Worm (Caenorhabditis elegans) whole organism, L2 larva: Measurements from ENCODE around the gene Y57G11C.38.

Source experiments
- C34F6.9 ChIP-seq: fragments of 150-350 bp; optimal IDR thresholded peaks from 2 replicates; lab custom pipeline; 2014; ENCODE audit warnings: missing biosample characterization, missing genetic modification characterization
- F13H6.1 ChIP-seq: sonication (generic microtip); optimal IDR thresholded peaks from 2 replicates; lab custom pipeline; 2016; ENCODE audit warnings: missing genetic modification characterization, missing compliant biosample characterization
- R02D3.7 ChIP-seq: fragments of 150-350 bp; optimal IDR thresholded peaks from 2 replicates; lab custom pipeline; 2014; ENCODE audit warnings: missing biosample characterization, missing genetic modification characterization
- Y55F3AM.14 ChIP-seq: fragments of 200-800 bp; sonication (Bioruptor generic); optimal IDR thresholded peaks from 2 replicates; lab custom pipeline; 2018; ENCODE audit warnings: mild to moderate bottlenecking, missing genetic modification characterization, missing compliant biosample characterization
- ZK546.5 ChIP-seq: sonication (generic microtip); optimal IDR thresholded peaks from 2 replicates; lab custom pipeline; 2017; ENCODE audit warnings: missing biosample characterization, missing genetic modification characterization
- alr-1 ChIP-seq: fragments of 150-350 bp; optimal IDR thresholded peaks from 2 replicates; lab custom pipeline; 2014; ENCODE audit warnings: missing biosample characterization, missing genetic modification characterization
- aly-2 ChIP-seq: fragments of 150-350 bp; optimal IDR thresholded peaks from 2 replicates; lab custom pipeline; 2014; ENCODE audit warnings: missing biosample characterization, missing genetic modification characterization
- ama-1 ChIP-seq: fragments of 150-350 bp; optimal IDR thresholded peaks from 2 replicates; lab custom pipeline; 2018; ENCODE audit warnings: inconsistent platforms
- blmp-1 ChIP-seq: sonication (generic microtip); optimal IDR thresholded peaks from 2 replicates; lab custom pipeline; 2017; ENCODE audit warnings: missing genetic modification characterization, mild to moderate bottlenecking, missing compliant biosample characterization, antibody characterized with exemption, moderate library complexity; ENCODE audit not compliant: insufficient read depth
- ceh-16 ChIP-seq: fragments of 150-350 bp; optimal IDR thresholded peaks from 2 replicates; lab custom pipeline; 2014; ENCODE audit warnings: missing biosample characterization, missing genetic modification characterization
- ceh-82 ChIP-seq: fragments of 150-350 bp; optimal IDR thresholded peaks from 2 replicates; lab custom pipeline; 2014; ENCODE audit warnings: missing biosample characterization, missing genetic modification characterization
- crh-2 ChIP-seq: sonication (generic microtip); optimal IDR thresholded peaks from 2 replicates; lab custom pipeline; 2017; ENCODE audit warnings: missing biosample characterization, missing genetic modification characterization
- dmd-4 ChIP-seq: sonication (generic microtip); optimal IDR thresholded peaks from 2 replicates; lab custom pipeline; 2017; ENCODE audit warnings: missing biosample characterization, missing genetic modification characterization
- egl-27 ChIP-seq: sonication (generic microtip); optimal IDR thresholded peaks from 3 replicates; lab custom pipeline; 2017; ENCODE audit warnings: missing biosample characterization, missing genetic modification reagents, missing genetic modification characterization
- elt-1 ChIP-seq: fragments of 150-350 bp; optimal IDR thresholded peaks from 2 replicates; lab custom pipeline; 2014; ENCODE audit warnings: missing biosample characterization, missing genetic modification characterization
- elt-3 ChIP-seq: sonication (generic microtip); optimal IDR thresholded peaks from 2 replicates; lab custom pipeline; 2017; ENCODE audit warnings: missing biosample characterization, missing genetic modification characterization
- fos-1 ChIP-seq: fragments of 150-350 bp; optimal IDR thresholded peaks from 2 replicates; lab custom pipeline; 2014; ENCODE audit warnings: missing biosample characterization, missing genetic modification characterization
- gmeb-1 ChIP-seq: fragments of 150-350 bp; optimal IDR thresholded peaks from 2 replicates; lab custom pipeline; 2014; ENCODE audit warnings: missing biosample characterization, missing genetic modification characterization
- lin-11 ChIP-seq: fragments of 150-350 bp; sonication (generic microtip); optimal IDR thresholded peaks from 2 replicates; lab custom pipeline; 2014; ENCODE audit warnings: missing biosample characterization, missing genetic modification characterization, inconsistent platforms, mixed read lengths
- lin-13 ChIP-seq: fragments of 150-350 bp; optimal IDR thresholded peaks from 2 replicates; lab custom pipeline; 2014; ENCODE audit warnings: missing biosample characterization, missing genetic modification reagents, missing genetic modification characterization
- lin-39 ChIP-seq: fragments of 150-350 bp; optimal IDR thresholded peaks from 2 replicates; lab custom pipeline; 2014; ENCODE audit warnings: missing biosample characterization, missing genetic modification reagents, missing genetic modification characterization
- lsy-2 ChIP-seq, 2 experiments: fragments of 150-350 bp in 1 of 2; sonication (generic microtip) in 1 of 2; optimal IDR thresholded peaks; 2 replicates each; lab custom pipeline; 2014 to 2017; ENCODE audit warnings: missing biosample characterization in 2 of 2, missing genetic modification characterization in 2 of 2
- mab-5 ChIP-seq: fragments of 150-350 bp; optimal IDR thresholded peaks from 2 replicates; lab custom pipeline; 2014; ENCODE audit warnings: missing biosample characterization, missing genetic modification characterization
- mbf-1 ChIP-seq: sonication (generic microtip); optimal IDR thresholded peaks from 2 replicates; lab custom pipeline; 2017; ENCODE audit warnings: missing biosample characterization, missing genetic modification characterization
- mdl-1 ChIP-seq, 2 experiments: fragments of 150-350 bp in 1 of 2; sonication (generic microtip) in 1 of 2; optimal IDR thresholded peaks; 2 replicates each; lab custom pipeline; 2017; ENCODE audit warnings: missing biosample characterization in 2 of 2, missing genetic modification characterization in 2 of 2
- nhr-10 ChIP-seq: sonication (generic microtip); optimal IDR thresholded peaks from 2 replicates; lab custom pipeline; 2017; ENCODE audit warnings: missing biosample characterization, missing genetic modification characterization
- nhr-11 ChIP-seq: fragments of 150-350 bp; optimal IDR thresholded peaks from 2 replicates; lab custom pipeline; 2014; ENCODE audit warnings: missing biosample characterization, missing genetic modification characterization
- nhr-12 ChIP-seq: fragments of 150-350 bp; optimal IDR thresholded peaks from 2 replicates; lab custom pipeline; 2014; ENCODE audit warnings: missing biosample characterization, missing genetic modification characterization
- nhr-129 ChIP-seq: fragments of 150-350 bp; optimal IDR thresholded peaks from 2 replicates; lab custom pipeline; 2014; ENCODE audit warnings: missing biosample characterization, missing genetic modification characterization
- nhr-21 ChIP-seq: fragments of 150-350 bp; optimal IDR thresholded peaks from 2 replicates; lab custom pipeline; 2014; ENCODE audit warnings: missing biosample characterization, missing genetic modification characterization
- nhr-23 ChIP-seq: fragments of 150-350 bp; optimal IDR thresholded peaks from 2 replicates; lab custom pipeline; 2014; ENCODE audit warnings: missing biosample characterization, missing genetic modification reagents, missing genetic modification characterization
- nhr-237 ChIP-seq: fragments of 150-350 bp; optimal IDR thresholded peaks from 2 replicates; lab custom pipeline; 2014; ENCODE audit warnings: missing biosample characterization, missing genetic modification characterization
- nhr-25 ChIP-seq: fragments of 150-350 bp; sonication (generic microtip); optimal IDR thresholded peaks from 3 replicates; lab custom pipeline; 2014; ENCODE audit warnings: missing biosample characterization, missing genetic modification characterization
- nhr-6 ChIP-seq: fragments of 150-350 bp; optimal IDR thresholded peaks from 2 replicates; lab custom pipeline; 2014; ENCODE audit warnings: missing biosample characterization, missing genetic modification characterization
- nhr-77 ChIP-seq: fragments of 150-350 bp; optimal IDR thresholded peaks from 2 replicates; lab custom pipeline; 2014; ENCODE audit warnings: missing biosample characterization, missing genetic modification characterization
- peb-1 ChIP-seq: fragments of 150-350 bp; optimal IDR thresholded peaks from 2 replicates; lab custom pipeline; 2014; ENCODE audit warnings: missing biosample characterization, missing genetic modification characterization
- sem-4 ChIP-seq: fragments of 150-350 bp; optimal IDR thresholded peaks from 2 replicates; lab custom pipeline; 2014; ENCODE audit warnings: missing biosample characterization, missing genetic modification reagents, missing genetic modification characterization
- skn-1 ChIP-seq: sonication (generic microtip); optimal IDR thresholded peaks from 2 replicates; lab custom pipeline; 2017; ENCODE audit warnings: missing biosample characterization, missing genetic modification characterization
- sma-3 ChIP-seq: sonication (generic microtip); optimal IDR thresholded peaks from 2 replicates; lab custom pipeline; 2016; ENCODE audit warnings: missing genetic modification reagents, missing genetic modification characterization, missing compliant biosample characterization
- sma-9 ChIP-seq, 2 experiments: fragments of 150-350 bp in 1 of 2; sonication (generic microtip) in 1 of 2; optimal IDR thresholded peaks; 2 replicates each; lab custom pipeline; 2014 to 2016; ENCODE audit warnings: missing genetic modification characterization in 2 of 2, mild to moderate bottlenecking in 1 of 2, missing biosample characterization in 1 of 2, missing compliant biosample characterization in 1 of 2, missing genetic modification reagents in 1 of 2, moderate library complexity in 1 of 2
- snpc-4 ChIP-seq: fragments of 150-350 bp; optimal IDR thresholded peaks from 2 replicates; lab custom pipeline; 2014; ENCODE audit warnings: missing biosample characterization, missing genetic modification characterization
- unc-39 ChIP-seq: fragments of 150-350 bp; optimal IDR thresholded peaks from 2 replicates; lab custom pipeline; 2014; ENCODE audit warnings: missing biosample characterization, missing genetic modification characterization
- unc-55 ChIP-seq: fragments of 150-350 bp; sonication (generic microtip); optimal IDR thresholded peaks from 3 replicates; lab custom pipeline; 2014; ENCODE audit warnings: missing biosample characterization, missing genetic modification reagents, missing genetic modification characterization
- unc-62 ChIP-seq: fragments of 150-350 bp; optimal IDR thresholded peaks from 2 replicates; lab custom pipeline; 2014; ENCODE audit warnings: missing biosample characterization, missing genetic modification reagents, missing genetic modification characterization
- zag-1 ChIP-seq: fragments of 150-350 bp; optimal IDR thresholded peaks from 2 replicates; lab custom pipeline; 2014; ENCODE audit warnings: missing biosample characterization, missing genetic modification characterization
- ztf-1 ChIP-seq: fragments of 200-800 bp; sonication (Bioruptor generic); conservative IDR thresholded peaks from 2 replicates; pipeline ENCODE4 v1.3.6; 2022; ENCODE audit warnings: missing genetic modification characterization, missing compliant biosample characterization
- ztf-11 ChIP-seq: sonication (generic microtip); optimal IDR thresholded peaks from 2 replicates; lab custom pipeline; 2017; ENCODE audit warnings: missing biosample characterization, missing genetic modification characterization
- ztf-4 ChIP-seq: fragments of 150-350 bp; optimal IDR thresholded peaks from 2 replicates; lab custom pipeline; 2014; ENCODE audit warnings: missing biosample characterization, missing genetic modification characterization

The Y57G11C.38 gene

DNA sequence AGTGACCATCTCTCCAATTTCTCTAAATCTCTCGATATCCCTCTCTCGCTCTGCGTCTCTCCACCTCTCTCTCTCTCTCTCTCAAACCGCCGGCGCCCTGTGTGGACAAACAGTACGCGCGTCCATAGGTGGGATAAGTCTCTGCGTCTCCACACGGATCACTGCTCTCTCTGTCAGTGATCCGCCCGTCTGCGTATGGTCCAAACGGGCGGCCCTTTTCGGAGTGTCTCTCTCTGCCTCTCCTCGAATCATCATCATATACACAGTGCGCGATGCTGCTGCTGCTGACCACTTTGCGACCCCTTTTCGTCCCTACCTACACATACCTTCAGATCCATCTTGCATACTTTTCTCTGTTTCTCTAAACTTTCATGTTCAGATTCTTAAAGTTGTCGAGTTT lies 10.1 kb downstream of the Y57G11C.38 start (continued):
- TF ChIP-seq gmeb-1 (peak; percentile 8), lin-39 (no peak), unc-39 (tag; lab: Kevin White, UChicago) (no peak), ztf-11 (tag; lab: Kevin White, UChicago) (no peak), nhr-25 (peak; percentile 64), unc-55 (GFP tag; lab: Kevin White, UChicago) (no peak), mdl-1 (tag; optimal IDR thresholded peaks at IDR 0.05; lab: Kevin White, UChicago) (no peak), blmp-1 (tag; lab: Kevin White, UChicago) (peak; percentile 4), mab-5 (tag; lab: Kevin White, UChicago) (no peak), lin-11 (tag; lab: Kevin White, UChicago) (no peak), ztf-4 (tag; lab: Kevin White, UChicago) (no peak), Y55F3AM.14 (GFP tag; lab: Kevin White, UChicago) (no peak), sem-4 (tag; lab: Kevin White, UChicago) (no peak), ceh-82 (no peak), snpc-4 (no peak), nhr-237 (tag; lab: Kevin White, UChicago) (no peak), nhr-77 (tag; lab: Kevin White, UChicago) (no peak), sma-9 (GFP tag; optimal IDR thresholded peaks at IDR 0.05; lab: Kevin White, UChicago) (peak; percentile 70), sma-9 (tag; optimal IDR thresholded peaks at IDR 0.05; lab: Kevin White, UChicago) (no peak), sma-3 (GFP tag; lab: Kevin White, UChicago) (peak; percentile 87)

DNA sequence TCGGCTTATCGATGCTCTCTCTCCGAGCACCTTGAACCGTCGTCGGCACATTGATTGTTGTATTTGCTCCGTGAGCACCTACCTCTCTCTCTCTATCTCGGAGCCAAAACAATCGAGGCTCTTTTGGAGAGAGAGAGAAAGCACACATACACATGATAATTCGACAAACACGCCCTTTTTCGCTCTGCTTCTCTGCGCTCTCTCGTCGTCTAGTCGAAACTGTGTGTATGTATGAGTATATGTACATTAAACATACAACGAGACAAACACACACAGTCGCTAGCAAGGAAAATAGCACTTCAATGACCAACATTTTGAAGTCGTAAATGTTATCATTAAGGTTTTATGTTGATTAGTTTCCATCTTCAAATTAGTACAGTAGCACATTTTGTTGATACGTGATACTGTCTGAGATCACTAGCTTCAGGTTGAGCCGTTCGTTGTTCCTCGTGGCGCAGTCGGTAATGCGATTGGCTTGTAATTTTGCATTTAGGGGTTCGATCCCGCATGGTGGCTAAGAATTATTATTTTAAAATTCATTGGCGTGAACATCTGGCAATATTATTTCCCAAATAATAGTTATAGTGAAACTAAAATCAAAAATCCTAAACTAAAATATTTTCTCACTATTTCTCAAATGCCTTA lies 12.8 kb downstream of the Y57G11C.38 start:
- TF ChIP-seq lin-39 (no peak), dmd-4 (no peak), peb-1 (no peak), ztf-4 (tag; lab: Kevin White, UChicago) (no peak), nhr-21 (no peak), crh-2 (peak; percentile 59), nhr-11 (tag; lab: Kevin White, UChicago) (no peak), mdl-1 (tag; optimal IDR thresholded peaks at IDR 0.05; lab: Kevin White, UChicago) (no peak), egl-27 (tag; lab: Kevin White, UChicago) (peak; percentile 44), aly-2 (tag; lab: Kevin White, UChicago) (no peak), ztf-11 (tag; lab: Kevin White, UChicago) (no peak), C34F6.9 (no peak), unc-62 (GFP tag; lab: Kevin White, UChicago) (no peak), ZK546.5 (tag; lab: Kevin White, UChicago) (no peak), Y55F3AM.14 (GFP tag; lab: Kevin White, UChicago) (no peak), nhr-6 (tag; lab: Kevin White, UChicago) (no peak), ceh-82 (no peak), sma-3 (GFP tag; lab: Kevin White, UChicago) (peak; percentile 60), skn-1 (no peak), snpc-4 (no peak), nhr-23 (no peak), fos-1 (tag; lab: Kevin White, UChicago) (peak; percentile 76), mab-5 (tag; lab: Kevin White, UChicago) (no peak), unc-39 (tag; lab: Kevin White, UChicago) (no peak), nhr-10 (tag; lab: Kevin White, UChicago) (no peak), gmeb-1 (peak; percentile 49), ama-1 (lab: Kevin White, UChicago) (no peak), ztf-1 (GFP tag; lab: Robert Waterston, UW) (no peak), nhr-129 (peak; percentile 96), unc-55 (GFP tag; lab: Kevin White, UChicago) (no peak), alr-1 (tag; lab: Kevin White, UChicago) (no peak), sem-4 (tag; lab: Kevin White, UChicago) (no peak), zag-1 (tag; lab: Kevin White, UChicago) (no peak), lsy-2 (tag; optimal IDR thresholded peaks at IDR 0.05; lab: Kevin White, UChicago) (no peak), nhr-12 (tag; lab: Kevin White, UChicago) (no peak), mbf-1 (tag; lab: Kevin White, UChicago) (no peak), nhr-237 (tag; lab: Kevin White, UChicago) (no peak), nhr-25 (peak; percentile 3), blmp-1 (tag; lab: Kevin White, UChicago) (no peak), sma-9 (GFP tag; optimal IDR thresholded peaks at IDR 0.05; lab: Kevin White, UChicago) (peak; percentile 68), sma-9 (tag; optimal IDR thresholded peaks at IDR 0.05; lab: Kevin White, UChicago) (no peak), elt-3 (tag; lab: Kevin White, UChicago) (no peak), R02D3.7 (no peak), lin-13 (GFP tag; lab: Kevin White, UChicago) (no peak), ceh-16 (no peak), elt-1 (tag; lab: Kevin White, UChicago) (no peak), lin-11 (tag; lab: Kevin White, UChicago) (no peak), F13H6.1 (tag; lab: Kevin White, UChicago) (peak; percentile 91), nhr-77 (tag; lab: Kevin White, UChicago) (no peak)
